Worm (Caenorhabditis elegans) whole organism, early embryonic: ENCODE data around the gene F58G11.4.

Source experiments
- aly-1 ChIP-seq: sonication (generic microtip); optimal IDR thresholded peaks from 2 replicates; lab custom pipeline; 2016; ENCODE audit warnings: missing genetic modification characterization, missing compliant biosample characterization
- ama-1 ChIP-seq: fragments of 150-350 bp; optimal IDR thresholded peaks from 2 replicates; lab custom pipeline; 2014
- ceh-13 ChIP-seq: fragments of 200-800 bp; sonication (Bioruptor generic); optimal IDR thresholded peaks from 2 replicates; lab custom pipeline; 2018; ENCODE audit warnings: mild to moderate bottlenecking, missing genetic modification characterization, missing compliant biosample characterization
- ceh-36 ChIP-seq: sonication (generic microtip); optimal IDR thresholded peaks from 2 replicates; lab custom pipeline; 2016; ENCODE audit warnings: missing genetic modification characterization, inconsistent platforms, missing compliant biosample characterization
- hmbx-1 ChIP-seq: sonication (generic microtip); optimal IDR thresholded peaks from 2 replicates; lab custom pipeline; 2016; ENCODE audit warnings: mild to moderate bottlenecking, missing genetic modification characterization, missing compliant biosample characterization
- hmg-4 ChIP-seq: fragments of 200-800 bp; sonication (Bioruptor generic); optimal IDR thresholded peaks from 2 replicates; lab custom pipeline; 2018; ENCODE audit warnings: mild to moderate bottlenecking, missing genetic modification characterization, missing compliant biosample characterization
- hnd-1 ChIP-seq: sonication (generic microtip); optimal IDR thresholded peaks from 2 replicates; lab custom pipeline; 2016; ENCODE audit warnings: missing genetic modification characterization, missing compliant biosample characterization
- scrt-1 ChIP-seq: fragments of 200-800 bp; sonication (Bioruptor generic); IDR thresholded peaks from 2 replicates; pipeline ENCODE4 v1.3.6; 2022; ENCODE audit warnings: missing genetic modification characterization, missing compliant biosample characterization
- sea-1 ChIP-seq: fragments of 200-800 bp; sonication (Bioruptor generic); conservative IDR thresholded peaks from 2 replicates; pipeline ENCODE4 v1.3.6; 2022; ENCODE audit warnings: missing genetic modification characterization, missing compliant biosample characterization
- tbx-11 ChIP-seq: fragments of 200-800 bp; sonication (Bioruptor generic); IDR thresholded peaks from 2 replicates; pipeline ENCODE4 v1.3.6; 2022; ENCODE audit warnings: missing genetic modification characterization, missing compliant biosample characterization
- tbx-37 ChIP-seq: fragments of 200-800 bp; sonication (Bioruptor generic); conservative IDR thresholded peaks from 2 replicates; pipeline ENCODE4 v1.3.6; 2022; ENCODE audit warnings: missing genetic modification reagents, missing genetic modification characterization, missing compliant biosample characterization
- tra-4 ChIP-seq: sonication (generic microtip); optimal IDR thresholded peaks from 2 replicates; lab custom pipeline; 2017; ENCODE audit warnings: missing genetic modification characterization, missing compliant biosample characterization

- TF ChIP-seq hmg-4 (GFP tag; lab: Kevin White, UChicago) (no peak), hmbx-1 (tag; lab: Kevin White, UChicago) (no peak), sea-1 (no peak), tbx-11 (no peak), ceh-13 (GFP tag; lab: Kevin White, UChicago) (no peak), ama-1 (lab: Kevin White, UChicago) (no peak), aly-1 (tag; lab: Kevin White, UChicago) (no peak), hnd-1 (tag; lab: Kevin White, UChicago) (no peak), ceh-36 (no peak), scrt-1 (GFP tag; lab: Robert Waterston, UW) (no peak), tbx-37 (GFP tag; lab: Robert Waterston, UW) (no peak), tra-4 (no peak)
Observed at ce11 chrV:13725574-13725973, 53.2 kb downstream of the F58G11.4 start, which contains the start of gene fbxa-181.
